Worm (Caenorhabditis elegans): ENCODE results near the gene clh-6.

clh-6 gene

DNA sequence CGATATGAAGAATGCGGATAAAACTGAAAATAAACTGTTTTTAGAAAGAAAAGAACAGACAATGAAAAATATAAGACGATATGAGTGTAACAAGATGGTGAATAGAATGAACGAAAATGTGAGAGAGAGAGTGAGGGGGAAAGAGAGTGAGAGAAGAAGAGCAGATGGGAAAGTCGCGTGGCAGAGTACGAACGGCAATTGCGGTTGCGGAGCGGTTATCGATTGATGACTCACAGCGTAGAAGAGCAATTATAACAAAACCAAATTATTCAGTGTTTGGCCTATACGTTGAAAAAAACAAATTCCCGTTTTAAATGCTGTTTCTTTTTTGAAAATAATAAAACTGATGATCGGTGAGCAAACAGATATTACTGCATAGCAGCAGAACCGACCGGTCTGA, 2.2 kb upstream of the clh-6 start, which contains the start of gene pqn-53 (continued):
- TF ChIP-seq unc-39 (tag; optimal IDR thresholded peaks at IDR 0.05), result no peak
- no peak for TF ChIP-seq R02D3.7 (tag; optimal IDR thresholded peaks at IDR 0.05)
- no peak for TF ChIP-seq sma-3 (GFP tag; optimal IDR thresholded peaks at IDR 0.05)
- TF ChIP-seq nhr-10 (tag; optimal IDR thresholded peaks at IDR 0.05), result no peak
- peak; percentile 57 for TF ChIP-seq crh-2 (tag; optimal IDR thresholded peaks at IDR 0.05)
- TF ChIP-seq ceh-16 (tag; optimal IDR thresholded peaks at IDR 0.05), result no peak
- peak; percentile 16 for TF ChIP-seq unc-55 (GFP tag; optimal IDR thresholded peaks at IDR 0.05)
- peak; percentile 0 for TF ChIP-seq F13H6.1 (tag; optimal IDR thresholded peaks at IDR 0.05)
- peak; percentile 93 for TF ChIP-seq fos-1 (tag; optimal IDR thresholded peaks at IDR 0.05)
- TF ChIP-seq dmd-4 (tag; optimal IDR thresholded peaks at IDR 0.05), result no peak
- no peak for TF ChIP-seq nhr-77 (tag; optimal IDR thresholded peaks at IDR 0.05)
- TF ChIP-seq skn-1 (tag; optimal IDR thresholded peaks at IDR 0.05), result no peak

DNA sequence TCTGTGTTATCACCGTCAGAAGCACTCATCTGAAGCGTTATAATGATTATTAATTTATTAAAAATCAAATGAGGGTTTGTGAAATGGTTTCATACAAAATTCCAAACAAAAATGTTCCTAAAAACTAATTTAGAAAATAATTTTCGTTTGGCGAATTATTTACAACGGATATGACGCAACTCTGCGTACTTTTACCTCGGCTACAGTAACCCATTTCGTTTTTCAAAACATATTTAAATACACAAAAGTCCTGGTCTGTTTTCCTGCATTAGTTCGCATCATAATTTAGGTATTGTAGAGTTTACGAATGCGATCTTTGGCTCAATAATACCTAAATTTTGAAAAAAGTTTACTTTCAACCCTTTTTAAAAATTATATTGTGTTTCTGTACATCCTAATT, 3.4 kb downstream of the clh-6 start, which contains the start of gene R07B7.2:
Gene R07B7.2, minus strand, starts transcription at position 35 of the 400 bp plus-strand sequence.
- TF ChIP-seq ceh-16 (tag; optimal IDR thresholded peaks at IDR 0.05) (no peak), nhr-11 (tag; optimal IDR thresholded peaks at IDR 0.05) (no peak), nhr-237 (tag; optimal IDR thresholded peaks at IDR 0.05) (no peak), mdl-1 (tag; optimal IDR thresholded peaks at IDR 0.05) (no peak), ZK546.5 (tag; optimal IDR thresholded peaks at IDR 0.05) (no peak), F13H6.1 (tag; optimal IDR thresholded peaks at IDR 0.05) (no peak)

DNA sequence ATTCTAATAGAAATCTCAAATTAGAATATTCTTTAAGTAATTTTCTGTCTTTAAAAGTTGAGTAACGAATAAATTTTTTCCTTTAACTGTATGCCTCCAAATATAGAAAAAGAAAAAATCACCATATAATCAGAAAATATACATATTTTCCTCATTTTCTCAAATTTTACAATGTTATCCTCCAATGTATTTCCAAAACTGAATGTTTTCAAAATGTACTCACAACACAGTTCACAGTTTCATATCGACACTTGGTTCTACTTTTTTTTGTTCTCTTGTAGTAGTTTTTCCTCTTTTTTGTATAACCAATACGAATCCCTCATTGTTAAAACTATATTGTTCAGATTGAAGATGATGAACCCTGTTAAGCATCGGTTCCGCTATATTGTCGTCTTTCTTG, 9.6 kb downstream of the clh-6 start, which contains the start of gene F10C2.7:
Gene F10C2.7, plus strand, starts transcription at position 301 of the 400 bp plus-strand sequence.
- TF ChIP-seq crh-2 (tag; optimal IDR thresholded peaks at IDR 0.05) (no peak), lin-39 (tag; optimal IDR thresholded peaks at IDR 0.05) (no peak), mdl-1 (tag; optimal IDR thresholded peaks at IDR 0.05) (no peak), ama-1 (optimal IDR thresholded peaks at IDR 0.05) (no peak), aly-2 (tag; optimal IDR thresholded peaks at IDR 0.05) (no peak), peb-1 (tag; optimal IDR thresholded peaks at IDR 0.05) (no peak), nhr-12 (tag; optimal IDR thresholded peaks at IDR 0.05) (no peak), nhr-6 (tag; optimal IDR thresholded peaks at IDR 0.05) (no peak), mbf-1 (tag; optimal IDR thresholded peaks at IDR 0.05) (no peak), dmd-4 (tag; optimal IDR thresholded peaks at IDR 0.05) (no peak), ztf-11 (tag; optimal IDR thresholded peaks at IDR 0.05) (no peak)

DNA sequence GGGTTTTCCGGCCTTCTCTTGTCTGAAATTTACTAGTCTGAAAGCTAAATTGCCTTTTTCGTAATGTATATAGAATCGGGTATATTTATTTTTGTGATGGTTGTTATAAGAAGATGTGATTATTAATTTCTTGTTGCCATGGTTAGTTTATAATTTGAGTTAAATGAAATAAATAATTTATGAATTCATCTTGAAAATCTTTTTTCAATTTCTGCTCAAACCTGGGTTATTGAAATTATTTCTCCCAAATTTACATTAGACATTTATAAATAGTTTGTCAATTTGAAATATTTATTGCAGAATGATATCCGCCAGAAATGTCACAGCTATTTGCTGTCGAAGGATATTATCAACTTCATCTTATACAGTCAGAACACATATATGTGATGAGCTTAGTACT, 14.7 kb downstream of the clh-6 start, which contains the start of gene dars-2:
Gene dars-2, plus strand, starts transcription at position 301 of the 400 bp plus-strand sequence.
- TF ChIP-seq dmd-4 (tag; optimal IDR thresholded peaks at IDR 0.05), result no peak
- no peak for TF ChIP-seq Y55F3AM.14 (GFP tag; optimal IDR thresholded peaks at IDR 0.05)
- no peak for TF ChIP-seq lin-13 (GFP tag; optimal IDR thresholded peaks at IDR 0.05)
- TF ChIP-seq nhr-12 (tag; optimal IDR thresholded peaks at IDR 0.05), result no peak
- no peak for TF ChIP-seq gmeb-1 (tag; optimal IDR thresholded peaks at IDR 0.05)
- TF ChIP-seq blmp-1 (tag; optimal IDR thresholded peaks at IDR 0.05; ENCODE audit: insufficient read depth), result no peak

DNA sequence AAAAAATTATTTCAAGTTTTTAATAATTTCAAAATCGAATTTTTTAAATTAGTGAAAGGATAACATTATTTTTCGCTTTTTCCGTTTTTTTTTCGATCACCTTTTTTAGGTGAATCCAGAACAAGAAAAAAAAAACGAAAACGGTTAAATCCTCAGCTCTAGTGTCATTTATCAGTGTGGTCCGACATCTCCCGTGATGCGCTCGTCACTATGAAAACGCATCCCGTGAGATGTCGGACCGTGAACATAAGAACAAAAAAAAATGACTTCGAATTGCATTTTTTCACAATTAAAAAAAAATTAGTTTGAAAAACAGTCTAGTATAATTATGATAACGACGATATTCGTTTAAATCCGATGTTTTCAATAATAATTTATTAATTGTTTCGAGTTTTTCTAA, 15.4 kb downstream of the clh-6 start:
- TF ChIP-seq snpc-4 (tag; optimal IDR thresholded peaks at IDR 0.05) (peak; percentile 57), F13H6.1 (tag; optimal IDR thresholded peaks at IDR 0.05) (no peak), sma-9 (GFP tag; optimal IDR thresholded peaks at IDR 0.05) (no peak), sma-9 (tag; optimal IDR thresholded peaks at IDR 0.05) (no peak)

DNA sequence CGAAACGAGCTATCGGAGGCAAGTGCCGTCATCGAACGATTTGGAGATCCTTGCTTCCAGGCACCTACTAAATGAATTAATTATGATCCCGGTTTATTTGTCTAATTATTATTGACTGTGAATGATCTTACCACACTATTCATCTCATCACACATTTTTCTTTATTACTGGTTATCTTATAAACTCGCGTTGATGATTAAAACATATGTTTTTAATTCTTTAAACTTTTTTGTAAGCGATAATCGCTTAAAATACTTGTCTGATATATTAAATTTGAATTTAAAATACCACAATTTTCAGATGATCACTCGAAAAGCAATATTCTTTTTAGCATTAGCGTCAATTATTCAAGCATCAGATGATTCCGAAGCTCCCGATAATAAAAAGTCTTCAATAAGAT, 18.0 kb downstream of the clh-6 start, which contains the start of gene F10C2.5:
Gene F10C2.5, plus strand, starts transcription at position 301 of the 400 bp plus-strand sequence.
- TF ChIP-seq nhr-10 (tag; optimal IDR thresholded peaks at IDR 0.05), result no peak
- no peak for TF ChIP-seq crh-2 (tag; optimal IDR thresholded peaks at IDR 0.05)
- no peak for TF ChIP-seq fos-1 (tag; optimal IDR thresholded peaks at IDR 0.05)
- TF ChIP-seq nhr-25 (tag; optimal IDR thresholded peaks at IDR 0.05), result no peak
- TF ChIP-seq elt-1 (tag; optimal IDR thresholded peaks at IDR 0.05), result no peak
- TF ChIP-seq dmd-4 (tag; optimal IDR thresholded peaks at IDR 0.05), result no peak
- no peak for TF ChIP-seq lin-11 (tag; optimal IDR thresholded peaks at IDR 0.05)
- TF ChIP-seq peb-1 (tag; optimal IDR thresholded peaks at IDR 0.05), result no peak
- no peak for TF ChIP-seq egl-27 (tag; optimal IDR thresholded peaks at IDR 0.05)
- no peak for TF ChIP-seq elt-3 (tag; optimal IDR thresholded peaks at IDR 0.05)
- no peak for TF ChIP-seq nhr-23 (tag; optimal IDR thresholded peaks at IDR 0.05)
- TF ChIP-seq ztf-1 (GFP tag; conservative IDR thresholded peaks at IDR 0.05), result no peak
- TF ChIP-seq alr-1 (tag; optimal IDR thresholded peaks at IDR 0.05), result no peak
- TF ChIP-seq ztf-11 (tag; optimal IDR thresholded peaks at IDR 0.05), result no peak
- TF ChIP-seq lin-39 (tag; optimal IDR thresholded peaks at IDR 0.05), result no peak
- TF ChIP-seq nhr-6 (tag; optimal IDR thresholded peaks at IDR 0.05), result no peak
- TF ChIP-seq nhr-77 (tag; optimal IDR thresholded peaks at IDR 0.05), result no peak
- no peak for TF ChIP-seq unc-62 (GFP tag; optimal IDR thresholded peaks at IDR 0.05)
